Worm (Caenorhabditis elegans) whole organism, midembryonic: ENCODE measurements around the gene K07C5.3.

Experiments used
- T22C8.4 ChIP-seq: fragments of 200-800 bp; sonication (Bioruptor generic); IDR thresholded peaks from 2 replicates; pipeline ENCODE4 v1.3.6; 2022; ENCODE audit warnings: missing genetic modification characterization, missing compliant biosample characterization
- cog-1 ChIP-seq: sonication (generic microtip); optimal IDR thresholded peaks from 2 replicates; lab custom pipeline; 2016; ENCODE audit warnings: missing genetic modification characterization, missing compliant biosample characterization
- flt-1 ChIP-seq: fragments of 200-800 bp; sonication (Bioruptor generic); IDR thresholded peaks from 2 replicates; pipeline ENCODE4 v1.3.6; 2022; ENCODE audit warnings: missing genetic modification characterization, missing compliant biosample characterization
- klf-2 ChIP-seq: fragments of 200-800 bp; sonication (Bioruptor generic); conservative IDR thresholded peaks from 2 replicates; pipeline ENCODE4 v1.3.6; 2022; ENCODE audit warnings: missing genetic modification reagents, missing genetic modification characterization, missing compliant biosample characterization
- med-1 ChIP-seq: sonication (generic microtip); optimal IDR thresholded peaks from 2 replicates; lab custom pipeline; 2017; ENCODE audit warnings: missing genetic modification characterization, mild to moderate bottlenecking, missing compliant biosample characterization, antibody characterized with exemption, missing genetic modification reagents; ENCODE audit not compliant: insufficient read depth
- ref-1 ChIP-seq: fragments of 200-800 bp; sonication (Bioruptor generic); conservative IDR thresholded peaks from 2 replicates; pipeline ENCODE4 v1.3.6; 2022; ENCODE audit warnings: missing genetic modification reagents, missing genetic modification characterization, missing compliant biosample characterization
- tab-1 ChIP-seq: fragments of 200-800 bp; sonication (Bioruptor generic); IDR thresholded peaks from 2 replicates; pipeline ENCODE4 v1.3.6; 2022; ENCODE audit warnings: missing genetic modification characterization, missing compliant biosample characterization
- ztf-23 ChIP-seq: fragments of 200-800 bp; sonication (Bioruptor generic); IDR thresholded peaks from 2 replicates; pipeline ENCODE4 v1.3.6; 2022; ENCODE audit warnings: missing genetic modification reagents, missing genetic modification characterization, missing compliant biosample characterization
- ztf-29 ChIP-seq: fragments of 200-800 bp; sonication (Bioruptor generic); IDR thresholded peaks from 2 replicates; pipeline ENCODE4 v1.3.6; 2022; ENCODE audit warnings: missing genetic modification reagents, missing genetic modification characterization, missing compliant biosample characterization

K07C5.3 gene

DNA sequence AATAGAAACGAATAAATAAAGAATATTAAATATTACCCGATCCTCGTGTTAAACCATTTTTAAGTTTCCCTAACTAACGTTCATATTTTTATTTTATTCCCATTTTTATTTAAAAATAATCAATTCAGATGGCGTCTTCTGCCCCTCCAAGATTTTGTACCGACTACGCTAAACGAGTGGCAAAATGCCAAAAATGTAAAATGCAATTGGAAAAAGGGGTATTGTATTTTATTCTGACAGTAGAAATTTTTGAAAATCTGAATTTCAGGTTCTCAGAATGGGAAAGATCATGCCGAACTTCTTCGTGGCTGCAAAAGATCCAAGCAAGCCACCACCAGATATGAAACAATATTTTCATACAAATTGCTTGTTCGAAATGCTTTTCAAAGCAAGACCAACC is at the start of gene K07C5.3:
K07C5.3 (plus strand) TSS at position 129 of the 400 bp plus-strand sequence.
- TF ChIP-seq tab-1 (no peak), ref-1 (GFP tag; lab: Robert Waterston, UW) (no peak), flt-1 (GFP tag; lab: Robert Waterston, UW) (no peak)

DNA sequence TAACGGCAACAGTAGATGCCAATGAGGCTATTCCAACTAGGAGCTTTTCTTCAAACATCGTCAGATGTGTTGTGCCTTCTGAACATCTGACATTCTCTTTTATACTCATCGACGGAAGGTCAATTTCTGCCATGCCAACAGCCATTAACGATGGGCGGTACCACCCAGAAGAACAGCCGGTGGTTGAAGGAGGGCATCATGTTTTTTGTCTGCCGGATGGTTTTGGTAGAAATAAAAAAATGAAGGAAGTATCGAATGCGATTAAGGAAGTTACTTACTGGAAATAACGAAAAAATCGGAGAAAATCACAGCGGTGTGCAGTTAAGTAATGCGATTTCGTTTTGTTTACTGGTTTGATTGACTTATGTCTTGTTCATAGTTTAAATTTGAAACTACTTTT is 48.3 kb upstream of the K07C5.3 start, which contains the start of gene col-150:
col-150 (minus strand) TSS at position 101 of the 400 bp plus-strand sequence.
- TF ChIP-seq T22C8.4 (GFP tag; lab: Robert Waterston, UW) (no peak), klf-2 (no peak), cog-1 (tag; lab: Kevin White, UChicago) (no peak), flt-1 (GFP tag; lab: Robert Waterston, UW) (no peak), ztf-23 (GFP tag; lab: Robert Waterston, UW) (no peak), tab-1 (no peak)

DNA sequence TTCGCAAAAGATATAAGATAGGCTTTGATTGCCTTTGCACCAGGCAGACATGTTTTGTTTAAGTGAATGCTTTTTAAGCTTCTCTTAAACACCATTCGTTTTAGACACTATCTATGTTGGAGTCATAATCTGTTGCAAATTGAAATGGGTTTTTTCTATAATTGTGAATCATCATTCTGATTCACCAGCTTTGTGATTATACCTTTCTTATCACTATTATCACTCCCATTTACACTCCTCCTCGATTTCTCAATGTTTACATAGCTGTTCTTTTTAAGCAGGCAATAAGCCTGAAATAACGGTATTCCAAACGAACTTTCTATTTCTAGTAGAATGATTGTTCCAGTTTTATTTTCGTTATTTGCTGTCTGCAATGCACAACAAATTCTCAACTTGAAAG is 45.7 kb upstream of the K07C5.3 start, which contains the start of gene B0024.4:
B0024.4 (plus strand) TSS at position 301 of the 400 bp plus-strand sequence.
- TF ChIP-seq ztf-29 (GFP tag; lab: Robert Waterston, UW) = no peak
- no peak for TF ChIP-seq tab-1
- no peak for TF ChIP-seq cog-1 (tag; lab: Kevin White, UChicago)
- TF ChIP-seq T22C8.4 (GFP tag; lab: Robert Waterston, UW) = no peak
- TF ChIP-seq ref-1 (GFP tag; lab: Robert Waterston, UW) = no peak
- TF ChIP-seq med-1 (GFP tag; lab: Kevin White, UChicago) = no peak
- no peak for TF ChIP-seq klf-2

DNA sequence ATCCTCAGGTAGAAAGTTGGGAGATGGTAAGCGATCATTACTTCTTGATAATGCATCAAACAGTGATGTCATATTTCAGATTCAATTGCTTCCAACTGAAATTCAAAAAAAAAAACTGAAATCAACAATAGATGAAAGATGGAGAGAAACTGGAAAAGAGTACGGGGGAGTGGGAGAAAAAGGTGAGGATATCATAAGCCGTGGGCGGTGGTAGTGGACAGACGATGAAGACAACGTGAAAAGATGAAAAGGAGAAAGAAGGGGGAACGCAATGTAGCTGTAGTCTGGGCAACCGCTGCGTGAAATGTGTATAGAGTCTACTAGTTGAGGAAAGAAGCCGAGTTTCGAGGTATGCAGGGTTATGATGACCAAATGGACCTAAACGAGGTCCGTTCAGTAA is 35.5 kb upstream of the K07C5.3 start, which contains the start of gene che-12:
che-12 (minus strand) TSS at position 101 of the 400 bp plus-strand sequence.
- TF ChIP-seq ztf-23 (GFP tag; lab: Robert Waterston, UW) (no peak), cog-1 (tag; lab: Kevin White, UChicago) (no peak), flt-1 (GFP tag; lab: Robert Waterston, UW) (no peak), klf-2 (no peak), T22C8.4 (GFP tag; lab: Robert Waterston, UW) (no peak), ztf-29 (GFP tag; lab: Robert Waterston, UW) (no peak), med-1 (GFP tag; lab: Kevin White, UChicago) (no peak), ref-1 (GFP tag; lab: Robert Waterston, UW) (no peak), tab-1 (no peak)

DNA sequence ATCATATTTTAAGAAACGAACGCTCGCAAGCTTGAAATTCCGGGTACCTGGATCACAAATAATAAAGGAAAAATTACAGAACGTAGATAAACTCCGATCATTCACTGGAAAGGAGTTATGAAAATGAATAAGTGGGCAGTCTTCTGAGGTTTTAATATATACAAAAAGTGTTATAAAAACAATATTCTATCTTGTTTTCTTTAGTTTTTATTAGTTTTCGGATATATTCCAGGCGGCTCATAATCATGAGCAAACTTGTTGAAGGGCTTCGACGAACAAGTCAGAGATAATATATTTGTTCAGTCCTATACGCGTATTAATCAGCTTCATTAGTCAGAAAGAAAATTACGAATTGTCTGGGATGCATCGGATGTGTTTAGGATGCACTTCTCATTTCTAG is 28.9 kb upstream of the K07C5.3 start, which contains the start of gene gcy-6:
gcy-6 (minus strand) TSS at position 101 of the 400 bp plus-strand sequence.
- TF ChIP-seq med-1 (GFP tag; lab: Kevin White, UChicago) (no peak), klf-2 (no peak), tab-1 (no peak), ztf-29 (GFP tag; lab: Robert Waterston, UW) (no peak), ref-1 (GFP tag; lab: Robert Waterston, UW) (no peak), flt-1 (GFP tag; lab: Robert Waterston, UW) (no peak), ztf-23 (GFP tag; lab: Robert Waterston, UW) (no peak), T22C8.4 (GFP tag; lab: Robert Waterston, UW) (no peak), cog-1 (tag; lab: Kevin White, UChicago) (no peak)

ce11 chrV:10314371-10314770 is 28.5 kb upstream of the K07C5.3 start, which contains the start of gene trx-2:
Gene trx-2, plus strand, starts transcription at chrV:10314671.
- TF ChIP-seq tab-1 (no peak), ref-1 (GFP tag; lab: Robert Waterston, UW) (no peak), ztf-23 (GFP tag; lab: Robert Waterston, UW) (no peak), ztf-29 (GFP tag; lab: Robert Waterston, UW) (no peak), T22C8.4 (GFP tag; lab: Robert Waterston, UW) (no peak), cog-1 (tag; lab: Kevin White, UChicago) (no peak), med-1 (GFP tag; lab: Kevin White, UChicago) (no peak), klf-2 (no peak), flt-1 (GFP tag; lab: Robert Waterston, UW) (no peak)

- no peak for TF ChIP-seq med-1 (GFP tag; lab: Kevin White, UChicago)
- TF ChIP-seq flt-1 (GFP tag; lab: Robert Waterston, UW) = no peak
- no peak for TF ChIP-seq T22C8.4 (GFP tag; lab: Robert Waterston, UW)
- TF ChIP-seq ref-1 (GFP tag; lab: Robert Waterston, UW) = no peak
These were observed 25.5 kb upstream of the K07C5.3 start, which contains the start of gene asps-1 for ce11 chrV:10317294-10317693. Gene asps-1, minus strand, starts transcription at chrV:10317394.

DNA sequence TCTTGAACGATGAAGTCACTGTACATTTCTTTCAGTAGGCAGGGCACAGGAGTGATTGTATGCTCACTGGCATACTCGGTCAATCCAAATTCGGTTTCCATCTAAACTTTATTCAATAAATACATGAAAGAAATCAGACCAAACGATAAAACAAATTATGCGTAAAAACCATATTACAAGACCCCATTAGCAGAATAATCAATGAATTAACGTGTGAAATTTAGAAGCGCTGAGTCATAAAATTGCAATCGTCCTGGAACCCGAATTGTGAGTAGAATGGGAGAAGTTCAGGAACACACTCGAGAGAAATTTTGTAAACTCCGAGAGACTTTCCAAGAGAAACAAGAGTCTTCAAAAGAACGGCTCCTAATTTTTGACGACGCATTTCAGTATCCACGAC is 23.4 kb upstream of the K07C5.3 start, which contains the start of gene B0024.11:
B0024.11 (minus strand) TSS at position 101 of the 400 bp plus-strand sequence.
- TF ChIP-seq flt-1 (GFP tag; lab: Robert Waterston, UW) (no peak), cog-1 (tag; lab: Kevin White, UChicago) (no peak), ztf-23 (GFP tag; lab: Robert Waterston, UW) (no peak), klf-2 (no peak), med-1 (GFP tag; lab: Kevin White, UChicago) (no peak), tab-1 (no peak), ztf-29 (GFP tag; lab: Robert Waterston, UW) (no peak), ref-1 (GFP tag; lab: Robert Waterston, UW) (no peak), T22C8.4 (GFP tag; lab: Robert Waterston, UW) (no peak)

ce11 chrV:10320101-10320761 is 22.6 kb upstream of the K07C5.3 start, which contains the start of the genes gna-1 and B0024.13:
Gene gna-1, minus strand, starts transcription at chrV:10320151.
Gene B0024.13, plus strand, starts transcription at chrV:10320711.
- TF ChIP-seq ztf-23 (GFP tag; lab: Robert Waterston, UW) (peak; percentile 69; the same call in 1 of the 2 replicates), ztf-29 (GFP tag; lab: Robert Waterston, UW) (no peak)
